Worm (Caenorhabditis elegans): ENCODE results near the gene F47D12.3.

Gene F47D12.3

DNA sequence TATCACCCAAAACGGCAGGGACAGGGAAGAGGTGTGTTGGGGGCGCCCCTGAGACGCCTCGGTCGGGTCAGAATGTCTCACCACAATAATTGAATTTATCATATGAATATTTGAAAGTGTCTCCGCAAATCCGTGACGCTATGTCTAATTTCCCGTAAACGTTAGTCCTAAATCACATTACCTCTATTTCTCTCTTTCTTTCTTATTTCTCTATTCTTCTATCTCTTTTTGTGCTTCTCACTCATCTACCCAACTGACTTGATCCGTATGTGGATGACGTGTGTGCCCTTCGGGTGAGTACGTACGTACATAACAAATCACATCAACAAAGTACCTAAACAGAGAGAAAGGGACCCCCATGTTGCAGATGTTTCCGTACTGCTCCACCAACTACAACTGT, 19.1 kb downstream of the F47D12.3 start (continued):
- TF ChIP-seq snu-23 (GFP tag; optimal IDR thresholded peaks at IDR 0.05) (no peak), hlh-4 (tag; optimal IDR thresholded peaks at IDR 0.05) (no peak), sptf-1 (tag; optimal IDR thresholded peaks at IDR 0.05) (no peak), lsy-2 (tag; optimal IDR thresholded peaks at IDR 0.05) (peak in 1 of 2 experiments; percentile 5), blmp-1 (tag; optimal IDR thresholded peaks at IDR 0.05) (no peak), lin-15B (tag; optimal IDR thresholded peaks at IDR 0.05) (no peak), mdl-1 (tag; optimal IDR thresholded peaks at IDR 0.05) (no peak), Y116A8C.19 (tag; optimal IDR thresholded peaks at IDR 0.05; ENCODE audit: borderline replicate concordance) (no peak), F16B12.6 (tag; optimal IDR thresholded peaks at IDR 0.05) (no peak), zag-1 (tag; optimal IDR thresholded peaks at IDR 0.05) (no peak), unc-98 (GFP tag; IDR thresholded peaks at IDR 0.05) (no peak), nhr-11 (tag; optimal IDR thresholded peaks at IDR 0.05) (no peak), nhr-90 (tag; optimal IDR thresholded peaks at IDR 0.05; ENCODE audit: poor library complexity) (no peak)

DNA sequence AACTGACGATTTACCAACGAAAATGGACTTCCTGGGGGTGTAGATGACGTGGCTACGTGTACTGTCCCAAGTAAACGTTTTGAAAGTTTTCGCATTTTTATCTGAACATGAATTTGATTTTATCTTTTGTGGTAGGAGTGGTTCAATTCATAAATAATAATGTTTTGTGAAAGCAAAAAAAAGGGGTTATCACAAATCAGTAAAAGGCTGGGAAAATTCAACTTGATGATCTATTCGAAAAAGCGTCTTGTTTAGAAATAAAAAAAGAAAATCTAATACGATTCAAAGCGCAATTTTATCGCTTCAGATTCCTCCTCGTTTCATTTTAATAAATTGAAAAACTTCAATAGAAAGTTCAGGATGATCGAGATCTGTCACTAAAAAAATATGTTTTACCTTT, 25.9 kb downstream of the F47D12.3 start, which contains the start of gene C56G2.5:
Gene C56G2.5, minus strand, starts transcription at position 101 of the 400 bp plus-strand sequence.
- TF ChIP-seq hlh-17 (GFP tag; optimal IDR thresholded peaks at IDR 0.05; ENCODE audit: borderline replicate concordance) = no peak

DNA sequence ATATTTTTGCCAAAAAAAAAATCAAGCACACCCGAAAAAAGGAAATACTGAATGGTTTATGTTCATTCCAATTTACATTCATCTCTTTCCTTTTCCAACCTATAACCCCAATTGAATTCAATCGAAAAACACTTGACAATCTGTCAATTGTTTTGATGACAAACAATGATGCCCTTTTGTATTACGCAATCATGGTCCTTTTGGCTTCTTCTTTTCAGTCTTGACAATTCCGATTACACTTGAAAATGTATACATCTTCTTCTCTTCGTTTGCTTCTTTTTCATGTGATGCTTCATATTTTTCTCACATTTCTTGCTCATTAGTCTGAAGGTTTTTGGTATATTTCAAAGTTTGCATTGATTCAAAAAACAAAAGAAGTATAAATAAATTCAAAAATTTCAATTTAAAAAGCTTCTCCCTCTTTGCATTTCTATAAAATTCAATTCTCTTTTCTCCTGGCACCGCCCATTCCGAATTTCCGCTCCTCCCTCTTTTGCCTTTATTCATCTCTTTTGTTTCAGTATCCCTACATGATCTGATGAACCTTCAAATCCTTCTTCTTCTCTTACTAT, 33.0 kb downstream of the F47D12.3 start, which contains the start of gene C56G2.4:
Gene C56G2.4, plus strand, starts transcription at position 522 of the 572 bp plus-strand sequence.
- TF ChIP-seq lin-35 (GFP tag; optimal IDR thresholded peaks at IDR 0.05) (no peak), lin-14 (GFP tag; optimal IDR thresholded peaks at IDR 0.05) (peak; percentile 4), efl-1 (optimal IDR thresholded peaks at IDR 0.05) (no peak), efl-1 (GFP tag; optimal IDR thresholded peaks at IDR 0.05 in 1 of 2) (peak in 1 of 2 experiments; percentile 25), snpc-4 (tag; optimal IDR thresholded peaks at IDR 0.05) (no peak), egl-13 (tag; optimal IDR thresholded peaks at IDR 0.05) (no peak), xbp-1 (tag; optimal IDR thresholded peaks at IDR 0.05) (no peak), unc-86 (tag; optimal IDR thresholded peaks at IDR 0.05) (no peak), fkh-4 (tag; optimal IDR thresholded peaks at IDR 0.05; ENCODE audit: borderline replicate concordance) (no peak), hlh-17 (GFP tag; optimal IDR thresholded peaks at IDR 0.05; ENCODE audit: borderline replicate concordance) (no peak), zag-1 (tag; optimal IDR thresholded peaks at IDR 0.05) (no peak), Y116A8C.19 (tag; optimal IDR thresholded peaks at IDR 0.05; ENCODE audit: borderline replicate concordance) (no peak), ceh-90 (tag; optimal IDR thresholded peaks at IDR 0.05) (no peak), hpl-2 (GFP tag; optimal IDR thresholded peaks at IDR 0.05) (no peak), pqm-1 (tag; optimal IDR thresholded peaks at IDR 0.05) (no peak), fkh-10 (GFP tag; optimal IDR thresholded peaks at IDR 0.05) (peak; percentile 42), skn-1 (tag; optimal IDR thresholded peaks at IDR 0.05) (no peak)

DNA sequence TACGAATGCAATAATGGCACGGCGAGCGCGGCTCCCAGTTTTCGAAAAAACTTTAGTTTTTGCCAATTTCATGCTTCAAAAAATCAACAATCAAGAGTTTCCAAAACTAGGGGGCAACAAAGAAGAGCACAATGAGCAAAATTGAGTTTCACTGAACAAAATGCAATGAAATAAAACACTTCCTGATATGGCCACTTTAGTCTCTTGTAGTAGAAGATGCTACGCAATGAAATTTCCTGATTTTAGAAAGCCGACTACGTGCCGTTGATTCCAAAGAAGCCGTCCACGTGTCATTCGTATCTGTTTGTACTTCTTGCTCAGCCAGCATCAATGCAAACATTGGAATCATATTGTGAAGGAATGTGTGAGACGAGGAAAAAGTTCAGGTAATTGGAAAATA, 36.1 kb downstream of the F47D12.3 start:
- TF ChIP-seq fkh-10 (GFP tag; optimal IDR thresholded peaks at IDR 0.05) = peak; percentile 71
- peak; percentile 23 for TF ChIP-seq lin-14 (GFP tag; optimal IDR thresholded peaks at IDR 0.05)
- no peak for TF ChIP-seq nhr-237 (tag; optimal IDR thresholded peaks at IDR 0.05)

DNA sequence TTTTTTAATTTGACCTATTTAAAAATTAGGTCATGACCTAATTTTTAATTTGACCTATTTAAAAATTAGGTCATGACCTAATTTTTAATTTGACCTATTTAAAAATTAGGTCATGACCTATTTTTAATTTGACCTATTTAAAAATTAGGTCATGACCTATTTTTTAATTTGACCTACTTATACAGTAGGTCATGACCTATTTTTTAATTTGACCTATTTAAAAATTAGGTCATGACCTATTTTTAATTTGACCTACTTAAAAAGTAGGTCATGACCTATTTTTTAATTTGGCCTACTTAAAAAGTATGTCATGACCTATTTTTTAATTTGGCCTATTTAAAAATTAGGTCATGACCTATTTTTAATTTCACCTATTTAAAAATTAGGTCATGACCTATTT, 39.5 kb downstream of the F47D12.3 start:
- TF ChIP-seq nhr-85 (tag) = peak; percentile 88

DNA sequence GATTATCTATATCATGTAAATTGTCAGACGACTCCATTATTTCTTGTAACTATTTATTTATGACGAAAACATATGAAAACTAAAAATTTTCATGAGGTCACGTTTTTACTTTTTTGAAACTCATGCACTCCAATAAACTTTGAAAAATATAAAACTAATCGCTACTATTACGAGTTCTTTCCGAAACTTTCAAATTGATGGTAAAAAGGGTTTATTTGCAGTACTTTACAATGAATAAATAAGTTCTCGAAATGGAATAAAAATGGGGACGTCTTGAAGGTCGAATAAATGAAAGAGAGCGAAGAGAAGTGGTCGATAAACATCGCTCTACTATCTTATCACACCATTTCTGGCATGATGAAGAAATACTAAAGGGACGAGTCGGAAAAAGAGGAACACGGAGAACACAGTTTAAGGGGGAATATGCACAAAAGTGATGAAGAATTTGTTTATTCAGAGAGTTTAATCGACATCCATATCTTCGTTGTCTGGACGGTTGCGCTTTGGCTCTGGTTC, 41.7 kb downstream of the F47D12.3 start, which contains the start of gene let-767:
Gene let-767, minus strand, starts transcription at position 51 of the 516 bp plus-strand sequence.
- peak in 1 of 6 experiments; percentile 61 for TF ChIP-seq elt-3 (tag; optimal IDR thresholded peaks at IDR 0.05)
- TF ChIP-seq swsn-7 (tag; optimal IDR thresholded peaks at IDR 0.05) = no peak

All from whole organism, L1 larva.